Worm (Caenorhabditis elegans): ENCODE measurements around the gene F54D1.6.
"Not testable (repeated sequence)": the region's sequence is repeated elsewhere in the genome, so short reads cannot be mapped to it uniquely, and the experiment has no call there.

F54D1.6 gene

ce11 chrIV:11287511-11287910 lies at the start of gene F54D1.6:
Gene F54D1.6, plus strand, starts transcription at chrIV:11287811.
- no peak for TF ChIP-seq fax-1 (tag; optimal IDR thresholded peaks at IDR 0.05)
- TF ChIP-seq sdc-2 (tag; optimal IDR thresholded peaks at IDR 0.05): no peak
- TF ChIP-seq nhr-232 (tag; optimal IDR thresholded peaks at IDR 0.05): no peak
- no peak for TF ChIP-seq sox-4 (tag; optimal IDR thresholded peaks at IDR 0.05)

- no peak for TF ChIP-seq ztf-16 (tag; optimal IDR thresholded peaks at IDR 0.05)
Measured at ce11 chrIV:11241368-11241767, 46.2 kb upstream of the F54D1.6 start, which contains the start of gene C05C12.6. Gene C05C12.6, minus strand, starts transcription at chrIV:11241468.

- TF ChIP-seq pax-1 (tag; optimal IDR thresholded peaks at IDR 0.05) (no peak), syd-9 (tag; optimal IDR thresholded peaks at IDR 0.05) (no peak), elt-4 (tag; optimal IDR thresholded peaks at IDR 0.05) (no peak), ceh-22 (tag; optimal IDR thresholded peaks at IDR 0.05) (no peak), ahr-1 (tag; optimal IDR thresholded peaks at IDR 0.05) (no peak), K09A11.1 (tag; optimal IDR thresholded peaks at IDR 0.05; ENCODE audit: insufficient read depth) (no peak)
Measured at ce11 chrIV:11247434-11247833, 40.2 kb upstream of the F54D1.6 start.

ce11 chrIV:11248031-11248631 lies 39.5 kb upstream of the F54D1.6 start, which contains the start of gene C05C12.4:
Gene C05C12.4, minus strand, starts transcription at chrIV:11248081.
- TF ChIP-seq pag-3 (tag; optimal IDR thresholded peaks at IDR 0.05; ENCODE audit: borderline replicate concordance) (no peak), pha-4 (tag; optimal IDR thresholded peaks at IDR 0.05) (no peak), madf-2 (tag; optimal IDR thresholded peaks at IDR 0.05) (no peak)

DNA sequence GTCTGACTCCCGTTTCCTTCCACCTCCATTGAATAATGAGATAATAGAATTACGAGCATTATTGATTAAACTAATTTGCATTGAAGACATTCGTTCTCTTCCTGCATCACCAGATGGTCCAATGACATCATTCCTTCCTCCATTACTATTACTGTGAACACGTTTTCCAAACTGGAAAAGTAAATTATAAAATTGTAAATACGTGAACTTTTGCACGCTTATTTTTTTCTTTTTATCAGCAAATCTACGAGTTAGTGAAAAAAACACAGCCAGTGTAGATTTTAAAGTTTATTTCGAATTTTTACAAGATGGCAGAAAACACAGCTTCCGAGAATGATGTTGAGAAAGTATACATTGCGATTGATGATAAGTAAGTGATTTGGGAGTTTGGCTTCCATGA lies 33.9 kb upstream of the F54D1.6 start, which contains the start of gene C05C12.1:
TSS of gene C05C12.1 (plus strand) at position 301 of the 400 bp plus-strand sequence.
- not testable (repeated sequence) for TF ChIP-seq che-1, npax-4, K02D7.2 (tag; optimal IDR thresholded peaks at IDR 0.05)

ce11 chrIV:11257476-11257875 lies 30.1 kb upstream of the F54D1.6 start:
- TF ChIP-seq unc-55 (GFP tag; optimal IDR thresholded peaks at IDR 0.05): no peak
- peak; percentile 18 for TF ChIP-seq elt-2 (tag; optimal IDR thresholded peaks at IDR 0.05)
- no peak for TF ChIP-seq pros-1 (tag; optimal IDR thresholded peaks at IDR 0.05)

DNA sequence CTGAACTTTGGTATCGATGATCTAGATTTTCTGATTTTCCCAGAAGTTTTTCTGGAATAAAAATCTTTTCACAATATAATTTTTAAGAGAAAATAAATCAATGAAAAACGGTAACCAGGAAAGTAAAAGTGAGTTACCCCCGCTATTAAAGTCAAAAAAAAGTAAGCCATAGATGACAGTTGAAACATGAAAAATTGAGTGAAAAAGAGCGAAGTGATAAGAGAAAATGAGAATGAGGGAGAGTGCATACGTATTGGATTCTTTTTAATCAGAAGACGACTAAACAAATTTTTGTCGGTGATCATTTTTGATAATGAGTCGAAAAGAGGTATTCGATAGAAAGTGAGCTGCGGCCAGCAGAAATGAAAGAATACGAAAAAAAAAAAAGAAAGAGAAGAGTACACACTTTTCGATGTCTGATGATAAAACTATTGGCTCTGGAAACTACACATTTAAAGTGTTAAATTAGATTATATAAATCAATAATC lies 28.1 kb upstream of the F54D1.6 start, which contains the start of gene gtl-1:
TSS of gene gtl-1 (minus strand) at position 51 of the 488 bp plus-strand sequence.
- TF ChIP-seq unc-3 (GFP tag; conservative IDR thresholded peaks at IDR 0.05) (no peak), unc-3 (tag; optimal IDR thresholded peaks at IDR 0.05) (no peak), ets-4 (tag; optimal IDR thresholded peaks at IDR 0.05) (no peak), ztf-16 (tag; optimal IDR thresholded peaks at IDR 0.05) (no peak), sox-4 (tag; optimal IDR thresholded peaks at IDR 0.05) (no peak), ceh-22 (tag; optimal IDR thresholded peaks at IDR 0.05) (no peak), hlh-6 (tag; optimal IDR thresholded peaks at IDR 0.05) (no peak), hlh-30 (tag; optimal IDR thresholded peaks at IDR 0.05; ENCODE audit: insufficient read depth) (no peak)

ce11 chrIV:11260544-11261227 lies 26.9 kb upstream of the F54D1.6 start, which contains the start of gene C05C12.5:
Gene C05C12.5, minus strand, starts transcription at chrIV:11261185.
- TF ChIP-seq hlh-8 (tag; optimal IDR thresholded peaks at IDR 0.05): no peak
- no peak for TF ChIP-seq tbx-7 (tag; optimal IDR thresholded peaks at IDR 0.05)
- no peak for TF ChIP-seq lin-11 (tag; optimal IDR thresholded peaks at IDR 0.05)
- no peak for TF ChIP-seq fax-1 (tag; optimal IDR thresholded peaks at IDR 0.05)
- TF ChIP-seq dmd-4 (tag; optimal IDR thresholded peaks at IDR 0.05; ENCODE audit: borderline replicate concordance): no peak
- TF ChIP-seq ztf-16 (tag; optimal IDR thresholded peaks at IDR 0.05): no peak
- TF ChIP-seq tbx-2 (tag; optimal IDR thresholded peaks at IDR 0.05): no peak
